Worm (Caenorhabditis elegans): ENCODE data around the gene F40G12.11.

DNA sequence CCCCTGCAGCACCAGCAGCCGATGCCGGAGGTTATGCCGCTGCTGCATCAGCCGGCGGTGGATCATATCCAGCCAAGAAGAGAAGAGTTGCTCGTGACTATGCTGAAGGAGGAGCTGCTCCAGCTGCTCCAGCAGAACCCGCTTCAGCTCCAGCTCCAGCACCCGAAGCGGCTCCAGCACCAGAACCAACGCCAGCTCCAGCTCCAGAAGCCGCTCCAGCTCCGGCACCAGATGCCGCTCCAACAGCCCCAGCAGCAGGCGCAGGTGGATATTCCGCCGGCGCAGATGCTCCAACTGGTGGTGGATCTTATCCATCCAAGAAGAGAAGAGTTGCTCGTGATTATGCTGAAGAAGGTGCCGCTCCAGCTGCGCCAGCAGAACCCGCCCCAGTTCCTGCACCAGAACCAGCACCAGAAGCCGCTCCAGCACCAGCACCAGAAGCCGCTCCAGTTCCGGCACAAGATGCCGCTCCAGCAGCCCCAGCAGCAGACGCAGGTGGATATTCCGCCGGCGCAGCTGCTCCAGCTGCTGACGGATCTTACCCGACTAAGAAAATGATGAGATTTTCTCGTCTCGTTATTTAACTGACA, 34.9 kb downstream of the F40G12.11 start:
- TF ChIP-seq ttx-3 (tag; optimal IDR thresholded peaks at IDR 0.05), result no peak
- no peak for TF ChIP-seq lin-11 (tag; optimal IDR thresholded peaks at IDR 0.05)
- no peak for TF ChIP-seq elt-2 (tag; optimal IDR thresholded peaks at IDR 0.05)
- TF ChIP-seq dve-1 (tag; optimal IDR thresholded peaks at IDR 0.05), result no peak
- TF ChIP-seq Y22D7AL.16 (tag; optimal IDR thresholded peaks at IDR 0.05), result no peak
- TF ChIP-seq nhr-11 (tag; optimal IDR thresholded peaks at IDR 0.05), result no peak
- TF ChIP-seq pha-4 (tag; optimal IDR thresholded peaks at IDR 0.05), result no peak
- no peak for TF ChIP-seq unc-42 (tag; optimal IDR thresholded peaks at IDR 0.05)

Data from whole organism, late embryonic.